ENCODE assay signal across 1 fruit fly cellular context in genomic region chr3L:22267248-22267957, dm6.
A peak's percentile ranks its signal among the peaks of the same experiment; 100 is the strongest.
TF ChIP-seq lines count a peak whose summit lies in the region.

Csp (plus strand) TSS chr3L:22267382.

TF ChIP-seq in whole organism, embryonic, 481 proteins besides CTCF, POLR2A, EP300 and RAD21 (continued from another document):
- 0 out of 3 replicates have a peak, but pooled peaks have one; percentile 36 for TF ChIP-seq CG7963 (GFP tag; IDR thresholded peaks at IDR 0.05; lab: Robert Waterston, UW; ENCODE audit: partially characterized antibody)
- TF ChIP-seq CG14014 (GFP tag; IDR thresholded peaks at IDR 0.05; lab: Robert Waterston, UW) = peak; percentile 46; the same call in 1 of the 2 replicates
- no peak for TF ChIP-seq twi (tag; optimal IDR thresholded peaks at IDR 0.05; lab: Kevin White, UChicago)
- no peak for TF ChIP-seq CG18262 (tag; optimal IDR thresholded peaks at IDR 0.05; lab: Kevin White, UChicago)
- peak; percentile 60 for TF ChIP-seq CG4617 (GFP tag; optimal IDR thresholded peaks at IDR 0.05; lab: Kevin White, UChicago; ENCODE audit: borderline replicate concordance)
- peak; percentile 19 for TF ChIP-seq Xbp1 (GFP tag; optimal IDR thresholded peaks at IDR 0.05; lab: Kevin White, UChicago)
- TF ChIP-seq NFAT (GFP tag; IDR thresholded peaks at IDR 0.05; lab: Robert Waterston, UW) = peak; percentile 45; the same call in 1 of the 2 replicates
- TF ChIP-seq CG2116 (GFP tag; optimal IDR thresholded peaks at IDR 0.05; lab: Kevin White, UChicago) = peak; percentile 78
- TF ChIP-seq NfI (GFP tag; optimal IDR thresholded peaks at IDR 0.05; lab: Kevin White, UChicago) = peak; percentile 24
- TF ChIP-seq CG32532 (GFP tag; IDR thresholded peaks at IDR 0.05; lab: Robert Waterston, UW) = peak; percentile 45; the same call in 1 of the 2 replicates
- TF ChIP-seq sr (GFP tag; IDR thresholded peaks at IDR 0.05; lab: Robert Waterston, UW) = no peak
- TF ChIP-seq ci (GFP tag; IDR thresholded peaks at IDR 0.05; lab: Robert Waterston, UW) = peak; percentile 59
- no peak for TF ChIP-seq Drgx (GFP tag; IDR thresholded peaks at IDR 0.05; lab: Robert Waterston, UW)
- no peak for TF ChIP-seq prd (optimal IDR thresholded peaks at IDR 0.05; lab: Kevin White, UChicago)
- TF ChIP-seq prd (GFP tag; IDR thresholded peaks at IDR 0.05; lab: Robert Waterston, UW) = 0 out of 3 replicates have a peak, but pooled peaks have one; percentile 19
- 0 out of 2 replicates have a peak, but pooled peaks have one; percentile 5 for TF ChIP-seq Ptx1 (GFP tag; IDR thresholded peaks at IDR 0.05; lab: Robert Waterston, UW)
- peak; percentile 64 for TF ChIP-seq Scr (GFP tag; IDR thresholded peaks at IDR 0.05; lab: Robert Waterston, UW; ENCODE audit: partially characterized antibody)
- TF ChIP-seq Side (GFP tag; optimal IDR thresholded peaks at IDR 0.05; lab: Kevin White, UChicago) = peak; percentile 12
- peak; percentile 24 for TF ChIP-seq sug (tag; optimal IDR thresholded peaks at IDR 0.05; lab: Kevin White, UChicago)
- TF ChIP-seq crol (GFP tag; IDR thresholded peaks at IDR 0.05; lab: Robert Waterston, UW) = peak; percentile 26; the same call in 1 of the 2 replicates
- TF ChIP-seq CG14860 (GFP tag; IDR thresholded peaks at IDR 0.05; lab: Robert Waterston, UW; ENCODE audit: partially characterized antibody) = peak; percentile 31; the same call in 1 of the 3 replicates
- TF ChIP-seq trem (tag; optimal IDR thresholded peaks at IDR 0.05; lab: Kevin White, UChicago) = peak; percentile 66
- peak; percentile 21 for TF ChIP-seq Kr (GFP tag; optimal IDR thresholded peaks at IDR 0.05; lab: Kevin White, UChicago)
- no peak for TF ChIP-seq oc (tag; optimal IDR thresholded peaks at IDR 0.05; lab: Kevin White, UChicago)
- TF ChIP-seq ara (GFP tag; IDR thresholded peaks at IDR 0.05; lab: Robert Waterston, UW) = no peak
- TF ChIP-seq da (GFP tag; optimal IDR thresholded peaks at IDR 0.05; lab: Kevin White, UChicago) = no peak
- peak in 1 of 2 experiments; percentile 43 for TF ChIP-seq crp (GFP tag; optimal IDR thresholded peaks at IDR 0.05; lab: Kevin White, UChicago)
- TF ChIP-seq CG4730 (GFP tag; IDR thresholded peaks at IDR 0.05; lab: Robert Waterston, UW) = no peak
- TF ChIP-seq Hr78 (GFP tag; optimal IDR thresholded peaks at IDR 0.05; lab: Kevin White, UChicago) = peak in 1 of 2 experiments; percentile 65
- peak; percentile 64; the same call in 3 of the 4 replicates for TF ChIP-seq Dll (GFP tag; IDR thresholded peaks at IDR 0.05; lab: Robert Waterston, UW; ENCODE audit: partially characterized antibody)
- peak; percentile 12 for TF ChIP-seq CG1647 (GFP tag; optimal IDR thresholded peaks at IDR 0.05; lab: Kevin White, UChicago)
- no peak for TF ChIP-seq z (GFP tag; IDR thresholded peaks at IDR 0.05; lab: Robert Waterston, UW)
- TF ChIP-seq Dip2 (GFP tag; IDR thresholded peaks at IDR 0.05; lab: Robert Waterston, UW) = no peak
- TF ChIP-seq Six4 (GFP tag; optimal IDR thresholded peaks at IDR 0.05; lab: Kevin White, UChicago) = peak; percentile 18
- TF ChIP-seq sisA (GFP tag; IDR thresholded peaks at IDR 0.05; lab: Robert Waterston, UW) = no peak
- TF ChIP-seq Jarid2 (GFP tag; optimal IDR thresholded peaks at IDR 0.05; lab: Kevin White, UChicago) = peak; percentile 56
- no peak for TF ChIP-seq gcm (GFP tag; optimal IDR thresholded peaks at IDR 0.05; lab: Kevin White, UChicago)
- peak; percentile 4 for TF ChIP-seq CG4707 (GFP tag; optimal IDR thresholded peaks at IDR 0.05; lab: Kevin White, UChicago)
- no peak for TF ChIP-seq CG8089 (GFP tag; optimal IDR thresholded peaks at IDR 0.05; lab: Kevin White, UChicago)
- TF ChIP-seq ase (GFP tag; IDR thresholded peaks at IDR 0.05; lab: Robert Waterston, UW) = no peak
- TF ChIP-seq org-1 (GFP tag; optimal IDR thresholded peaks at IDR 0.05; lab: Kevin White, UChicago) = peak; percentile 46
- TF ChIP-seq CG15514 (GFP tag; optimal IDR thresholded peaks at IDR 0.05; lab: Kevin White, UChicago) = peak; percentile 85
- peak in 1 of 2 experiments; percentile 29 for TF ChIP-seq insv (GFP tag; optimal IDR thresholded peaks at IDR 0.05; lab: Kevin White, UChicago)
- no peak for TF ChIP-seq CG15073 (GFP tag; optimal IDR thresholded peaks at IDR 0.05; lab: Kevin White, UChicago)
- TF ChIP-seq Bgb (GFP tag; IDR thresholded peaks at IDR 0.05; lab: Robert Waterston, UW; ENCODE audit: partially characterized antibody) = peak; percentile 57; the same call in 1 of the 2 replicates
- TF ChIP-seq CG10366 (GFP tag; IDR thresholded peaks at IDR 0.05; lab: Robert Waterston, UW) = peak; percentile 10; the same call in 1 of the 2 replicates
- peak; percentile 48 for TF ChIP-seq Hmr (GFP tag; optimal IDR thresholded peaks at IDR 0.05; lab: Kevin White, UChicago)
- TF ChIP-seq CG15479 (GFP tag; optimal IDR thresholded peaks at IDR 0.05; lab: Kevin White, UChicago) = peak; percentile 79
- TF ChIP-seq NC2β (GFP tag; optimal IDR thresholded peaks at IDR 0.05; lab: Kevin White, UChicago) = peak; percentile 34
- TF ChIP-seq onecut (GFP tag; IDR thresholded peaks at IDR 0.05; lab: Robert Waterston, UW) = peak; percentile 99
- TF ChIP-seq CG18619 (GFP tag; optimal IDR thresholded peaks at IDR 0.05; lab: Kevin White, UChicago) = no peak
- peak; percentile 28 for TF ChIP-seq lilli (GFP tag; optimal IDR thresholded peaks at IDR 0.05; lab: Kevin White, UChicago)
- no peak for TF ChIP-seq cwo (GFP tag; optimal IDR thresholded peaks at IDR 0.05; lab: Kevin White, UChicago)
- TF ChIP-seq sima (GFP tag; optimal IDR thresholded peaks at IDR 0.05; lab: Kevin White, UChicago) = no peak
- peak; percentile 27 for TF ChIP-seq HmgZ (tag; optimal IDR thresholded peaks at IDR 0.05; lab: Kevin White, UChicago)
- TF ChIP-seq lab (GFP tag; optimal IDR thresholded peaks at IDR 0.05; lab: Kevin White, UChicago) = no peak
- TF ChIP-seq CG12155 (GFP tag; optimal IDR thresholded peaks at IDR 0.05; lab: Kevin White, UChicago) = peak; percentile 16
- TF ChIP-seq CG2712 (tag; optimal IDR thresholded peaks at IDR 0.05; lab: Kevin White, UChicago) = no peak
- no peak for TF ChIP-seq bsh (GFP tag; optimal IDR thresholded peaks at IDR 0.05; lab: Kevin White, UChicago)
- TF ChIP-seq btn (GFP tag; optimal IDR thresholded peaks at IDR 0.05; lab: Kevin White, UChicago) = no peak
- TF ChIP-seq YL-1 (GFP tag; optimal IDR thresholded peaks at IDR 0.05; lab: Kevin White, UChicago) = peak; percentile 72
- peak; percentile 66; the same call in 1 of the 2 replicates for TF ChIP-seq sna (GFP tag; IDR thresholded peaks at IDR 0.05; lab: Robert Waterston, UW; ENCODE audit: partially characterized antibody)
- TF ChIP-seq cg (GFP tag; optimal IDR thresholded peaks at IDR 0.05; lab: Kevin White, UChicago) = peak; percentile 90
- TF ChIP-seq abd-A (tag; optimal IDR thresholded peaks at IDR 0.05; lab: Kevin White, UChicago) = peak; percentile 81
- no peak for TF ChIP-seq gcm2 (GFP tag; optimal IDR thresholded peaks at IDR 0.05; lab: Kevin White, UChicago)
- TF ChIP-seq CG2129 (GFP tag; IDR thresholded peaks at IDR 0.05; lab: Robert Waterston, UW; ENCODE audit: partially characterized antibody) = no peak
- TF ChIP-seq CG10979 (tag; optimal IDR thresholded peaks at IDR 0.05; lab: Kevin White, UChicago) = peak; percentile 22
- peak; percentile 71 for TF ChIP-seq rib (GFP tag; IDR thresholded peaks at IDR 0.05; lab: Robert Waterston, UW)
- peak; percentile 77 for TF ChIP-seq pzg (GFP tag; optimal IDR thresholded peaks at IDR 0.05; lab: Kevin White, UChicago)
- TF ChIP-seq TFAM (GFP tag; optimal IDR thresholded peaks at IDR 0.05; lab: Kevin White, UChicago) = no peak
- TF ChIP-seq ERR (GFP tag; optimal IDR thresholded peaks at IDR 0.05; lab: Kevin White, UChicago) = no peak
- peak; percentile 79 for TF ChIP-seq CG6791 (GFP tag; IDR thresholded peaks at IDR 0.05; lab: Robert Waterston, UW; ENCODE audit: partially characterized antibody)
- TF ChIP-seq CG16813 (GFP tag; IDR thresholded peaks at IDR 0.05; lab: Robert Waterston, UW; ENCODE audit: partially characterized antibody) = peak; percentile 61; the same call in 2 of the 3 replicates
- peak; percentile 24 for TF ChIP-seq bab2 (GFP tag; optimal IDR thresholded peaks at IDR 0.05; lab: Kevin White, UChicago)
- no peak for TF ChIP-seq CG2202 (tag; optimal IDR thresholded peaks at IDR 0.05; lab: Kevin White, UChicago)
- peak; percentile 48 for TF ChIP-seq nom (GFP tag; optimal IDR thresholded peaks at IDR 0.05; lab: Kevin White, UChicago)
- peak; percentile 56 for TF ChIP-seq CG12299 (tag; optimal IDR thresholded peaks at IDR 0.05; lab: Kevin White, UChicago)
- peak; percentile 48; the same call in 1 of the 2 replicates for TF ChIP-seq ato (GFP tag; IDR thresholded peaks at IDR 0.05; lab: Robert Waterston, UW; ENCODE audit: partially characterized antibody)
- TF ChIP-seq CG8281 (tag; optimal IDR thresholded peaks at IDR 0.05; lab: Kevin White, UChicago) = no peak
- TF ChIP-seq CG8944 (GFP tag; optimal IDR thresholded peaks at IDR 0.05; lab: Kevin White, UChicago) = peak; percentile 33
- no peak for TF ChIP-seq dmrt99B (tag; optimal IDR thresholded peaks at IDR 0.05; lab: Kevin White, UChicago)
- no peak for TF ChIP-seq Max (GFP tag; optimal IDR thresholded peaks at IDR 0.05; lab: Kevin White, UChicago)
- no peak for TF ChIP-seq gem (tag; optimal IDR thresholded peaks at IDR 0.05; lab: Kevin White, UChicago)
- TF ChIP-seq CG13296 (GFP tag; optimal IDR thresholded peaks at IDR 0.05; lab: Kevin White, UChicago) = peak; percentile 13
- TF ChIP-seq Awh (GFP tag; IDR thresholded peaks at IDR 0.05; lab: Robert Waterston, UW) = 0 out of 2 replicates have a peak, but pooled peaks have one; percentile 14
- peak; percentile 42 for TF ChIP-seq MBD-R2 (GFP tag; IDR thresholded peaks at IDR 0.05; lab: Robert Waterston, UW)
- no peak for TF ChIP-seq knrl (GFP tag; IDR thresholded peaks at IDR 0.05; lab: Robert Waterston, UW; ENCODE audit: partially characterized antibody)
- peak; percentile 40 for TF ChIP-seq Sin3A (optimal IDR thresholded peaks at IDR 0.05; lab: Kevin White, UChicago)
- TF ChIP-seq CrebB (tag; optimal IDR thresholded peaks at IDR 0.05; lab: Kevin White, UChicago) = peak; percentile 26
- no peak for TF ChIP-seq CG5180 (GFP tag; optimal IDR thresholded peaks at IDR 0.05; lab: Kevin White, UChicago)
- TF ChIP-seq Gug (GFP tag; IDR thresholded peaks at IDR 0.05; lab: Robert Waterston, UW) = no peak
- peak; percentile 20 for TF ChIP-seq CG6765 (GFP tag; optimal IDR thresholded peaks at IDR 0.05; lab: Kevin White, UChicago)
- TF ChIP-seq mirr (GFP tag; optimal IDR thresholded peaks at IDR 0.05; lab: Kevin White, UChicago) = peak; percentile 48
- 0 out of 2 replicates have a peak, but pooled peaks have one; percentile 5 for TF ChIP-seq aop (GFP tag; IDR thresholded peaks at IDR 0.05; lab: Robert Waterston, UW)
- peak; percentile 62 for TF ChIP-seq stwl (tag; optimal IDR thresholded peaks at IDR 0.05; lab: Kevin White, UChicago)
- TF ChIP-seq amos (GFP tag; IDR thresholded peaks at IDR 0.05; lab: Robert Waterston, UW; ENCODE audit: partially characterized antibody) = peak; percentile 68
